Worm (Caenorhabditis elegans) whole organism, L2 larva: ENCODE results near the gene F14D2.11.

Experiments
- dmd-4 ChIP-seq: sonication (generic microtip); optimal IDR thresholded peaks from 2 replicates; lab custom pipeline; 2017; ENCODE audit warnings: missing biosample characterization, missing genetic modification characterization
- egl-27 ChIP-seq: sonication (generic microtip); optimal IDR thresholded peaks from 3 replicates; lab custom pipeline; 2017; ENCODE audit warnings: missing biosample characterization, missing genetic modification reagents, missing genetic modification characterization
- mbf-1 ChIP-seq: sonication (generic microtip); optimal IDR thresholded peaks from 2 replicates; lab custom pipeline; 2017; ENCODE audit warnings: missing biosample characterization, missing genetic modification characterization
- nhr-237 ChIP-seq: fragments of 150-350 bp; optimal IDR thresholded peaks from 2 replicates; lab custom pipeline; 2014; ENCODE audit warnings: missing biosample characterization, missing genetic modification characterization
- unc-39 ChIP-seq: fragments of 150-350 bp; optimal IDR thresholded peaks from 2 replicates; lab custom pipeline; 2014; ENCODE audit warnings: missing biosample characterization, missing genetic modification characterization

ce11 chrII:3338556-3338955 lies 3.3 kb downstream of the F14D2.11 start, which contains the start of gene F14D2.7:
- TF ChIP-seq dmd-4 (tag; lab: Kevin White, UChicago) (no peak), nhr-237 (no peak), egl-27 (no peak), unc-39 (tag; lab: Kevin White, UChicago) (no peak), mbf-1 (tag; lab: Kevin White, UChicago) (no peak)
